Worm (Caenorhabditis elegans) whole organism, mixed stage, embryonic: ENCODE data around the gene pes-4.

Experiments
- blmp-1 ChIP-seq: fragments of 150-350 bp; optimal IDR thresholded peaks from 2 replicates; lab custom pipeline; 2014; ENCODE audit warnings: missing biosample characterization, missing genetic modification characterization
- lin-13 ChIP-seq: fragments of 150-350 bp; optimal IDR thresholded peaks from 2 replicates; lab custom pipeline; 2014; ENCODE audit warnings: missing biosample characterization, missing genetic modification characterization
- mab-5 ChIP-seq: fragments of 150-350 bp; optimal IDR thresholded peaks from 2 replicates; lab custom pipeline; 2014; ENCODE audit warnings: missing biosample characterization, missing genetic modification characterization
- nhr-237 ChIP-seq: fragments of 150-350 bp; optimal IDR thresholded peaks from 2 replicates; lab custom pipeline; 2014; ENCODE audit warnings: missing biosample characterization, missing genetic modification characterization
- sptf-1 ChIP-seq: sonication (generic microtip); optimal IDR thresholded peaks from 2 replicates; lab custom pipeline; 2017; ENCODE audit warnings: mild to moderate bottlenecking, missing genetic modification characterization, moderate library complexity, missing compliant biosample characterization
- unc-62 ChIP-seq: fragments of 150-350 bp; optimal IDR thresholded peaks from 2 replicates; lab custom pipeline; 2014; ENCODE audit warnings: missing biosample characterization, missing genetic modification reagents, missing genetic modification characterization

DNA sequence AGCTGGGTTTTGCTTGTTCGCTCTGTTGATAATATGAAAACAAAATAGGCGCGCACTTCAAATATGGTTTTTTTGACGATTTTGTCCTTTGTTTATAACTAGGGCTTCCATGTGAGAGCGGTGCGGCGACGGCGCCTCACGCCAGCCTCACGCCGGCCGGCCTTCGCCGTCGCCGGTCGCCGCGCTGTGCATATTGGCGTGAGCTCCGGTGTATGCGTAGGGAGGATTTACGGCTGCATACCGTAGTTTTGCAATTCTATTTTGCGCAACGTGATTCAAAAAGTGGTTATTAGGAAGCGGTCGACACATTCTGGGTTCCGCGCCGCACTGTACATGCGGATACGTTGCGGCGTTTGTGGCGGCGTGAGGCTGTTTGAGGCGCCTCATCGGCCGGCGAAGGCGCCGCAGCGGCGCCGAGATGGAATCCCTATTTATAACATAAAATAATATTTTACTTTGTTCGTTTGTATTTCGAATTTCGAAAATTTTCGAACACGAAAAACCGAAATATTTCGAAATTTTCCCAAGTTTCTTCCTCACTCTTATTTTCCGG lies 15.9 kb downstream of the pes-4 start:
- TF ChIP-seq mab-5: no peak
- TF ChIP-seq blmp-1 (tag; lab: Kevin White, UChicago): no peak
- TF ChIP-seq sptf-1 (tag; lab: Kevin White, UChicago): no peak
- no peak for TF ChIP-seq lin-13 (tag; lab: Kevin White, UChicago)
- TF ChIP-seq unc-62 (GFP tag; lab: Kevin White, UChicago): no peak
- TF ChIP-seq nhr-237 (tag; lab: Kevin White, UChicago): no peak
